Worm (Caenorhabditis elegans) whole organism, mixed stage, embryonic: ENCODE data around the gene B0462.4.

ENCODE experiments used
- lin-13 ChIP-seq: fragments of 150-350 bp; optimal IDR thresholded peaks from 2 replicates; lab custom pipeline; 2014; ENCODE audit warnings: missing biosample characterization, missing genetic modification characterization
- mep-1 ChIP-seq: fragments of 150-350 bp; optimal IDR thresholded peaks from 2 replicates; lab custom pipeline; 2017; ENCODE audit warnings: missing biosample characterization, missing genetic modification reagents, missing genetic modification characterization, inconsistent platforms
- nhr-237 ChIP-seq: fragments of 150-350 bp; optimal IDR thresholded peaks from 2 replicates; lab custom pipeline; 2014; ENCODE audit warnings: missing biosample characterization, missing genetic modification characterization
- nhr-28 ChIP-seq: fragments of 150-350 bp; optimal IDR thresholded peaks from 2 replicates; lab custom pipeline; 2014; ENCODE audit warnings: missing biosample characterization, missing genetic modification characterization
- nhr-76 ChIP-seq: sonication (generic microtip); optimal IDR thresholded peaks from 2 replicates; lab custom pipeline; 2017; ENCODE audit warnings: missing biosample characterization, missing genetic modification characterization
- pha-4 ChIP-seq: fragments of 150-350 bp; optimal IDR thresholded peaks from 2 replicates; lab custom pipeline; 2018; ENCODE audit warnings: missing biosample characterization, missing genetic modification reagents, missing genetic modification characterization
- sem-2 ChIP-seq: fragments of 200-800 bp; sonication (Bioruptor generic); optimal IDR thresholded peaks from 2 replicates; lab custom pipeline; 2018; ENCODE audit warnings: mild to moderate bottlenecking, missing genetic modification characterization, missing compliant biosample characterization
- sptf-1 ChIP-seq: sonication (generic microtip); optimal IDR thresholded peaks from 2 replicates; lab custom pipeline; 2017; ENCODE audit warnings: mild to moderate bottlenecking, missing genetic modification characterization, moderate library complexity, missing compliant biosample characterization
- unc-39 ChIP-seq: fragments of 150-350 bp; optimal IDR thresholded peaks from 2 replicates; lab custom pipeline; 2014; ENCODE audit warnings: missing biosample characterization, missing genetic modification characterization
- unc-62 ChIP-seq: fragments of 150-350 bp; optimal IDR thresholded peaks from 2 replicates; lab custom pipeline; 2014; ENCODE audit warnings: missing biosample characterization, missing genetic modification reagents, missing genetic modification characterization

DNA sequence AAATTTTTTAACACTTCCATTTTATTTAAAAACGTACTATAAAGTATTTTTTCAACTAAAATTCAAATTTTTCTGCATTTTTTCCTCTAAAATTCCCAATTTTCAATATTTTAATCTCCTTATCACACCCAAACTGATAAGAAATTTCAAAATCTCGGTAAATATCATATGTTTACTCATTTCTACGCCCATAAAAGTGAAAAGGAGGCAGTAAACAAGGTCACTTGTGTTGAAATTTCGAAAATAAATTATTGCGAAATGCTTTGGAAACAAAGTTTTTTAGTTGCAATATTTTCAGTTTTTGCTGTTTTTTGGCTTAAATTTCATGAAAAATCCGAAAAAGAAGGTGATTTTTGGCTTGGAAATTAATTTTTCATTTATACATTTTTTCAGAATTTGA, 40.6 kb upstream of the B0462.4 start, which contains the start of gene C08E8.4:
- TF ChIP-seq unc-62 (GFP tag; lab: Kevin White, UChicago) (no peak), mep-1 (tag; lab: Kevin White, UChicago) (no peak), nhr-76 (tag; lab: Kevin White, UChicago) (no peak), pha-4 (tag; lab: Kevin White, UChicago) (no peak), lin-13 (tag; lab: Kevin White, UChicago) (no peak), unc-39 (tag; lab: Kevin White, UChicago) (no peak), nhr-28 (tag; lab: Kevin White, UChicago) (no peak), sptf-1 (tag; lab: Kevin White, UChicago) (no peak), nhr-237 (tag; lab: Kevin White, UChicago) (no peak), sem-2 (GFP tag; lab: Kevin White, UChicago) (no peak)
